Fruit fly (Drosophila melanogaster): Measurements from ENCODE around the gene Mgat2.

DNA sequence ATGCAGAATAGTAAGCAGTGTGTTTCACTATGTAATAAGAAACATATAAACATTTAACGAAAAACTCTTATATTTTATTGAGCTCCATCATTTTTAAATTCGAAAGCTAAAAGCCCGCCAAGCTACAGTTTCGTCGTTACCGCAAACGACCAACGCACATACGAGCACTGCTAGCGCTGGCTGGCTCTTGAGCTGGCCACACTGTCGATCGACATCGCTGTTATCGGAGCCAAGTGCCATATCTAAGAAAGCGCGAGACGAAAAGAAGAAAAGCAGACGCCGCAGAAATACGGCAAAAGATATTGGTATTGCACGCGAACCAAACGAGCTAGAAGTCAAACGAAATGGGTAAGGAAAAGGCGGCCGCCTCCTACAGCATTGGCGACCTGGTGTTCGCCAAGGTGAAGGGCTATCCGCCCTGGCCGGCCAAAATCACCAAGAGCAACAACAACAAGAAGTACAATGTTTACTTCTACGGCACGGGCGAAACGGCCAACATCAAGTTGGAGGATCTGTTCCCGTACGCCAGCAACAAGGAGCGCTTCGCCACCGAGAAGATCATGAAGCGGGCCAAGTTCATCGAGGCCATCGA is 30.5 kb upstream of the Mgat2 start, which contains the start of gene Jasper:
- TF ChIP-seq psq (optimal IDR thresholded peaks at IDR 0.05) (no peak), pan (optimal IDR thresholded peaks at IDR 0.05) (no peak), CG8478 (optimal IDR thresholded peaks at IDR 0.05) (no peak)

All from whole organism.